Fruit fly (Drosophila melanogaster) whole organism, prepupa: ENCODE results near the gene CG32563.

Source experiments
- CG11294 ChIP-seq: fragments of 200-800 bp; sonication (Bioruptor generic); IDR thresholded peaks from 2 replicates; pipeline ENCODE4 v1.3.6; 2022; ENCODE audit warnings: missing biosample characterization, missing genetic modification characterization
- CG16779 ChIP-seq: fragments of 200-800 bp; sonication (Bioruptor generic); optimal IDR thresholded peaks from 3 replicates; lab custom pipeline; 2017; ENCODE audit warnings: missing biosample characterization, mild to moderate bottlenecking, missing genetic modification characterization
- Gug ChIP-seq: fragments of 200-800 bp; sonication (Bioruptor generic); IDR thresholded peaks from 2 replicates; pipeline ENCODE4 v1.3.6; 2022; ENCODE audit warnings: missing biosample characterization, missing genetic modification characterization
- Hr38 ChIP-seq: sonication (Bioruptor generic); optimal IDR thresholded peaks from 2 replicates; lab custom pipeline; 2016; ENCODE audit warnings: missing biosample characterization, missing genetic modification characterization
- Hr39 ChIP-seq: fragments of 200-800 bp; sonication (Bioruptor generic); optimal IDR thresholded peaks from 2 replicates; lab custom pipeline; 2016; ENCODE audit warnings: missing biosample characterization, missing genetic modification characterization
- achi ChIP-seq: fragments of 200-800 bp; sonication (Bioruptor generic); optimal IDR thresholded peaks from 3 replicates; lab custom pipeline; 2016; ENCODE audit warnings: missing biosample characterization, missing genetic modification characterization
- spab ChIP-seq: fragments of 200-800 bp; sonication (Bioruptor generic); optimal IDR thresholded peaks from 2 replicates; lab custom pipeline; 2017; ENCODE audit warnings: missing biosample characterization, mild to moderate bottlenecking, missing genetic modification characterization, missing genetic modification reagents

DNA sequence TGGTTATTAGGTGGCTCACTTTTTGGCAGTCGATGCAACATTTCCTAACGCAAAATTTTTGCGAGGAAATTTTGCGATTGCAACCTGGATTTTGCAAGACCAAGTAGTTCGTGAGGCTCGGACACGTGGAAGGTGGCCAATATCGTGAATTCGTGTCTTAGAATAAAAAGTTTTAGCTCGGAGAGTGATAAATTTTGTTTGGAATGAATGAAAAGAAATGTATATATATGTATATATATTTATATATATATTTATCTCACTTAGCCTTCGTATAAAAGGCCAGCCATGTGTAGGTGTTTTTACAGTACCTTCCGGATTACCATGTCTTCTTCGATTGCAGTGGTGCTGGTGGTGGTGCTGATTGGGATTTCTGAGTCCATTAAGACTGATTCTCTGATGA lies 3.8 kb downstream of the CG32563 start, which contains the start of gene CG18258:
- TF ChIP-seq CG11294 (GFP tag; lab: Robert Waterston, UW): no peak
- TF ChIP-seq Hr39 (GFP tag; lab: Kevin White, UChicago): no peak
- TF ChIP-seq Gug (GFP tag; lab: Robert Waterston, UW): no peak
- no peak for TF ChIP-seq Hr38 (GFP tag; lab: Kevin White, UChicago)
- no peak for TF ChIP-seq CG16779 (tag; lab: Kevin White, UChicago)
- TF ChIP-seq spab (GFP tag; lab: Kevin White, UChicago): no peak
- no peak for TF ChIP-seq achi (GFP tag; lab: Kevin White, UChicago)
